In the genomic region with DNA sequence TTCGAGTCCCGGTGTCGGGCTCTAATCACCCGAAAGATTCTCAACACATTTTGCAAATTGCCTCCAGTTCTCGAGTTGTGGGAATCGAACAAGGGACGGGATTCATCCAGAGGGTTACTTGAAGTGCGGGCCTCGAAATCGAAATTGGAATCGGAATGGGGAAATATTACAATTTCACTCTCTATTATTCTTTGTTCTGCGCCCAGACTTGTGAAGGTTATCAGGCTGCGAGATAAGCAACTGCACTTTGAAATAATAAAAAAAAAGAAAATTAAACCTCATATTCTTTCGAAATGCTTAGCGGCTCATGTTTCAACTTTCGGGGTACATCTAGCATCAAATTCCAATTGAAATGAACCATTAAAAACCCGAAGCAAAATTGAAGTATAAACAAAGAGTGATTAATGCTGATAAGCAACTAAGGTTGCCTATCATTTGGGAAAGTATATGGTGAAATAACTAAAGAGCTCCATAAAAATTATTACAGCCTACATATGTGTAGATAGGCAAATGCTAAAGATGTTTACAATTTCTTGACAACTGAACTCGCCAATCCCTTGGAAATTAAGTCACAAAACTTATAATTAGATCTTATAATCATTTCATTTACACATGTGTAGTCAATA, we compare ENCODE assay signal across 4 fruit fly cellular contexts.
TF ChIP-seq lines count a peak whose summit lies in the region.

A gene (plus strand): TSS at position 576 of the 626 bp plus-strand sequence.

- TF ChIP-seq CTCF in whole organism, embryonic (GFP tag; optimal IDR thresholded peaks at IDR 0.05; lab: Kevin White, UChicago), result no peak

TF ChIP-seq in whole organism, adult, 20 proteins besides CTCF, POLR2A, EP300 and RAD21:
- TF ChIP-seq CG1620 (GFP tag; optimal IDR thresholded peaks at IDR 0.05; lab: Kevin White, UChicago) (no peak), ovo (GFP tag; optimal IDR thresholded peaks at IDR 0.05; lab: Kevin White, UChicago) (no peak), CG33017 (tag; optimal IDR thresholded peaks at IDR 0.05; lab: Kevin White, UChicago) (no peak), CG12768 (GFP tag; optimal IDR thresholded peaks at IDR 0.05; lab: Kevin White, UChicago) (no peak), CG7045 (GFP tag; optimal IDR thresholded peaks at IDR 0.05; lab: Kevin White, UChicago) (no peak), cnc (optimal IDR thresholded peaks at IDR 0.05; lab: Kevin White, UChicago) (no peak), kay (GFP tag; lab: Kevin White, UChicago; ENCODE audit: borderline replicate concordance) (peak; percentile 66), Crg-1 (GFP tag; optimal IDR thresholded peaks at IDR 0.05; lab: Kevin White, UChicago) (no peak)

TF ChIP-seq in whole organism, embryonic, 481 proteins besides CTCF, POLR2A, EP300 and RAD21:
- TF ChIP-seq Sox102F (GFP tag; optimal IDR thresholded peaks at IDR 0.05; lab: Kevin White, UChicago), result no peak
- no peak for TF ChIP-seq CG12744 (GFP tag; optimal IDR thresholded peaks at IDR 0.05; lab: Kevin White, UChicago)
- TF ChIP-seq grn (GFP tag; optimal IDR thresholded peaks at IDR 0.05; lab: Kevin White, UChicago), result peak; percentile 28
- no peak for TF ChIP-seq CG16863 (GFP tag; optimal IDR thresholded peaks at IDR 0.05; lab: Kevin White, UChicago)
- no peak for TF ChIP-seq Taf1 (GFP tag; IDR thresholded peaks at IDR 0.05; lab: Robert Waterston, UW)
- no peak for TF ChIP-seq Neu2 (GFP tag; optimal IDR thresholded peaks at IDR 0.05; lab: Kevin White, UChicago; ENCODE audit: borderline replicate concordance)

TF ChIP-seq in whole organism, prepupa, 60 proteins besides CTCF, POLR2A, EP300 and RAD21:
- TF ChIP-seq CG6854 (GFP tag; optimal IDR thresholded peaks at IDR 0.05; lab: Kevin White, UChicago) (no peak), svp (GFP tag; lab: Kevin White, UChicago) (peak; percentile 96), CG11294 (GFP tag; IDR thresholded peaks at IDR 0.05; lab: Robert Waterston, UW) (no peak), CG9139 (GFP tag; optimal IDR thresholded peaks at IDR 0.05; lab: Kevin White, UChicago) (no peak), fd59A (GFP tag; optimal IDR thresholded peaks at IDR 0.05; lab: Kevin White, UChicago) (no peak), CG8319 (GFP tag; optimal IDR thresholded peaks at IDR 0.05; lab: Kevin White, UChicago) (no peak), Eip78C (GFP tag; lab: Kevin White, UChicago) (peak; percentile 19), Blimp-1 (GFP tag; optimal IDR thresholded peaks at IDR 0.05; lab: Kevin White, UChicago) (no peak), Eip75B (GFP tag; optimal IDR thresholded peaks at IDR 0.05; lab: Kevin White, UChicago) (no peak), Gug (GFP tag; IDR thresholded peaks at IDR 0.05; lab: Robert Waterston, UW) (no peak), Hr38 (GFP tag; optimal IDR thresholded peaks at IDR 0.05; lab: Kevin White, UChicago) (no peak)
TF ChIP-seq in whole organism, prepupa: peak in this region for 2.

TF ChIP-seq in whole organism, wandering third instar larva, 38 proteins besides CTCF, POLR2A, EP300 and RAD21:
- TF ChIP-seq foxo (GFP tag; optimal IDR thresholded peaks at IDR 0.05; lab: Kevin White, UChicago) (no peak), N (GFP tag; optimal IDR thresholded peaks at IDR 0.05; lab: Kevin White, UChicago) (no peak), Rel (GFP tag; optimal IDR thresholded peaks at IDR 0.05; lab: Kevin White, UChicago) (no peak), Rel (tag; optimal IDR thresholded peaks at IDR 0.05; lab: Kevin White, UChicago) (peak; percentile 23)
